Fruit fly (Drosophila melanogaster): ENCODE measurements around the gene mRpL2.

mRpL2 gene

dm6 chr3L:11120419-11120958 is at the start of gene mRpL2, which contains the start of gene FoxK:
TSS of gene mRpL2 (plus strand) at chr3L:11120847.
TSS of gene FoxK (minus strand) at chr3L:11120783.
- no peak for TF ChIP-seq Sin3A (optimal IDR thresholded peaks at IDR 0.05)
- no peak for TF ChIP-seq ttk (optimal IDR thresholded peaks at IDR 0.05)
- no peak for TF ChIP-seq insv (optimal IDR thresholded peaks at IDR 0.05)
- TF ChIP-seq psq (optimal IDR thresholded peaks at IDR 0.05), result no peak
- TF ChIP-seq Myc (optimal IDR thresholded peaks at IDR 0.05), result no peak
- no peak for TF ChIP-seq h (optimal IDR thresholded peaks at IDR 0.05)

dm6 chr3L:11071057-11071456 is 49.6 kb upstream of the mRpL2 start:
- no peak for TF ChIP-seq Myc (optimal IDR thresholded peaks at IDR 0.05)
- TF ChIP-seq ttk (optimal IDR thresholded peaks at IDR 0.05), result no peak
- no peak for TF ChIP-seq Sin3A (optimal IDR thresholded peaks at IDR 0.05)
- TF ChIP-seq h (optimal IDR thresholded peaks at IDR 0.05), result no peak
- no peak for TF ChIP-seq insv (optimal IDR thresholded peaks at IDR 0.05)
- TF ChIP-seq psq (optimal IDR thresholded peaks at IDR 0.05), result no peak

dm6 chr3L:11074043-11074853 is 46.4 kb upstream of the mRpL2 start, which contains the start of the genes Pfdn2 and Noc1:
TSS of gene Pfdn2 (minus strand) at chr3L:11074388.
TSS of gene Noc1 (plus strand) at chr3L:11074769.
- TF ChIP-seq insv (optimal IDR thresholded peaks at IDR 0.05), result no peak
- TF ChIP-seq Sin3A (optimal IDR thresholded peaks at IDR 0.05), result no peak
- TF ChIP-seq psq (optimal IDR thresholded peaks at IDR 0.05), result no peak
- no peak for TF ChIP-seq Myc (optimal IDR thresholded peaks at IDR 0.05)
- no peak for TF ChIP-seq h (optimal IDR thresholded peaks at IDR 0.05)
- TF ChIP-seq ttk (optimal IDR thresholded peaks at IDR 0.05), result no peak

dm6 chr3L:11083605-11084004 is 37.0 kb upstream of the mRpL2 start:
- no peak for TF ChIP-seq h (optimal IDR thresholded peaks at IDR 0.05)
- no peak for TF ChIP-seq Sin3A (optimal IDR thresholded peaks at IDR 0.05)
- no peak for TF ChIP-seq insv (optimal IDR thresholded peaks at IDR 0.05)
- no peak for TF ChIP-seq Myc (optimal IDR thresholded peaks at IDR 0.05)
- no peak for TF ChIP-seq psq (optimal IDR thresholded peaks at IDR 0.05)
- TF ChIP-seq ttk (optimal IDR thresholded peaks at IDR 0.05), result no peak

- TF ChIP-seq ttk (optimal IDR thresholded peaks at IDR 0.05) (no peak), insv (optimal IDR thresholded peaks at IDR 0.05) (no peak), psq (optimal IDR thresholded peaks at IDR 0.05) (no peak)
Observed at dm6 chr3L:11084557-11085231, 36.0 kb upstream of the mRpL2 start.

- TF ChIP-seq insv (optimal IDR thresholded peaks at IDR 0.05) (no peak), Sin3A (optimal IDR thresholded peaks at IDR 0.05) (no peak), ttk (optimal IDR thresholded peaks at IDR 0.05) (no peak), psq (optimal IDR thresholded peaks at IDR 0.05) (no peak)
Observed at dm6 chr3L:11085810-11086209, 34.8 kb upstream of the mRpL2 start.

- TF ChIP-seq h (optimal IDR thresholded peaks at IDR 0.05) (no peak), insv (optimal IDR thresholded peaks at IDR 0.05) (no peak), psq (optimal IDR thresholded peaks at IDR 0.05) (no peak), ttk (optimal IDR thresholded peaks at IDR 0.05) (no peak), Myc (optimal IDR thresholded peaks at IDR 0.05) (no peak), Sin3A (optimal IDR thresholded peaks at IDR 0.05) (no peak)
Observed at dm6 chr3L:11089805-11090440, 30.7 kb upstream of the mRpL2 start.

dm6 chr3L:11091943-11092609 is 28.6 kb upstream of the mRpL2 start:
- TF ChIP-seq psq (optimal IDR thresholded peaks at IDR 0.05) (no peak), h (optimal IDR thresholded peaks at IDR 0.05) (no peak), insv (optimal IDR thresholded peaks at IDR 0.05) (no peak), Sin3A (optimal IDR thresholded peaks at IDR 0.05) (no peak), Myc (optimal IDR thresholded peaks at IDR 0.05) (no peak), ttk (optimal IDR thresholded peaks at IDR 0.05) (no peak)

- TF ChIP-seq Sin3A (optimal IDR thresholded peaks at IDR 0.05) (no peak), h (optimal IDR thresholded peaks at IDR 0.05) (no peak), psq (optimal IDR thresholded peaks at IDR 0.05) (no peak), insv (optimal IDR thresholded peaks at IDR 0.05) (no peak), ttk (optimal IDR thresholded peaks at IDR 0.05) (no peak), Myc (optimal IDR thresholded peaks at IDR 0.05) (no peak)
Observed at dm6 chr3L:11092610-11092961, 28.1 kb upstream of the mRpL2 start.

- TF ChIP-seq Sin3A (optimal IDR thresholded peaks at IDR 0.05) (no peak), insv (optimal IDR thresholded peaks at IDR 0.05) (no peak), Myc (optimal IDR thresholded peaks at IDR 0.05) (no peak), h (optimal IDR thresholded peaks at IDR 0.05) (no peak), ttk (optimal IDR thresholded peaks at IDR 0.05) (no peak), psq (optimal IDR thresholded peaks at IDR 0.05) (no peak)
Observed at dm6 chr3L:11093046-11093520, 27.6 kb upstream of the mRpL2 start, which contains the start of gene JIL-1. TSS of gene JIL-1 (minus strand) at chr3L:11093193.

- no peak for TF ChIP-seq h (optimal IDR thresholded peaks at IDR 0.05)
- no peak for TF ChIP-seq psq (optimal IDR thresholded peaks at IDR 0.05)
- TF ChIP-seq Sin3A (optimal IDR thresholded peaks at IDR 0.05), result no peak
- TF ChIP-seq insv (optimal IDR thresholded peaks at IDR 0.05), result no peak
- TF ChIP-seq ttk (optimal IDR thresholded peaks at IDR 0.05), result no peak
- no peak for TF ChIP-seq Myc (optimal IDR thresholded peaks at IDR 0.05)
Observed at dm6 chr3L:11094279-11094678, 26.4 kb upstream of the mRpL2 start.

All from Kc167 (cell line).